Worm (Caenorhabditis elegans) whole organism, L4 larva: ENCODE data around the gene ins-19.
A peak's percentile ranks its signal among the peaks of the same experiment; 100 is the strongest.

Source experiments
- D1046.2 ChIP-seq: fragments of 200-800 bp; sonication (Bioruptor generic); IDR thresholded peaks from 2 replicates; pipeline ENCODE4 v1.3.6; 2022; ENCODE audit warnings: missing genetic modification characterization, missing compliant biosample characterization
- F44E2.7 ChIP-seq: fragments of 200-800 bp; sonication (Bioruptor generic); IDR thresholded peaks from 2 replicates; pipeline ENCODE4 v2.1.2; 2022; ENCODE audit warnings: missing genetic modification characterization, missing compliant biosample characterization
- Y48G9A.11 ChIP-seq: fragments of 200-800 bp; sonication (Bioruptor generic); IDR thresholded peaks from 2 replicates; pipeline ENCODE4 v1.3.6; 2022; ENCODE audit warnings: missing genetic modification reagents, missing genetic modification characterization, missing compliant biosample characterization
- Y5F2A.4 ChIP-seq: fragments of 200-800 bp; sonication (Bioruptor generic); optimal IDR thresholded peaks from 2 replicates; lab custom pipeline; 2018; ENCODE audit warnings: mild to moderate bottlenecking, missing genetic modification characterization, missing compliant biosample characterization
- ZK546.5 ChIP-seq, 2 experiments: sonication (generic microtip); optimal IDR thresholded peaks; 2 replicates each; lab custom pipeline; 2017; ENCODE audit warnings: missing biosample characterization in 2 of 2, missing genetic modification characterization in 2 of 2
- aha-1 ChIP-seq: fragments of 150-350 bp; peaks from one replicate; lab custom pipeline; 2014; ENCODE audit warnings: missing biosample characterization, missing genetic modification characterization
- ama-1 ChIP-seq: fragments of 150-350 bp; optimal IDR thresholded peaks from 2 replicates; lab custom pipeline; 2014; ENCODE audit warnings: inconsistent platforms, mixed read lengths
- ceh-20 ChIP-seq: fragments of 200-800 bp; sonication (Bioruptor generic); IDR thresholded peaks from 2 replicates; pipeline ENCODE4 v1.3.6; 2022; ENCODE audit warnings: missing genetic modification reagents, missing genetic modification characterization, missing compliant biosample characterization
- ceh-62 ChIP-seq: sonication (generic microtip); optimal IDR thresholded peaks from 2 replicates; lab custom pipeline; 2017; ENCODE audit warnings: missing biosample characterization, missing genetic modification characterization
- daf-12 ChIP-seq: fragments of 150-350 bp; optimal IDR thresholded peaks from 2 replicates; lab custom pipeline; 2014; ENCODE audit warnings: missing biosample characterization, missing genetic modification reagents, missing genetic modification characterization
- daf-16 ChIP-seq, 3 experiments: sonication (generic microtip); optimal IDR thresholded peaks; 2 replicates each; lab custom pipeline; 2016 to 2017; ENCODE audit warnings: missing genetic modification characterization in 3 of 3, missing genetic modification reagents in 3 of 3, mild to moderate bottlenecking in 2 of 3, missing compliant biosample characterization in 2 of 3, missing biosample characterization in 1 of 3, moderate library complexity in 1 of 3
- daf-19 ChIP-seq: fragments of 200-800 bp; sonication (Bioruptor generic); conservative IDR thresholded peaks from 2 replicates; pipeline ENCODE4 v1.3.6; 2022; ENCODE audit warnings: missing genetic modification characterization, missing compliant biosample characterization
- daf-8 ChIP-seq: fragments of 200-800 bp; sonication (Bioruptor generic); IDR thresholded peaks from 2 replicates; pipeline ENCODE4 v1.3.6; 2022; ENCODE audit warnings: missing genetic modification characterization, missing compliant biosample characterization
- dmd-8 ChIP-seq: fragments of 200-800 bp; sonication (Bioruptor generic); IDR thresholded peaks from 2 replicates; pipeline ENCODE4 v1.3.6; 2022; ENCODE audit warnings: missing genetic modification characterization, missing compliant biosample characterization
- dpl-1 ChIP-seq: fragments of 150-350 bp; optimal IDR thresholded peaks from 2 replicates; lab custom pipeline; 2014; ENCODE audit warnings: missing biosample characterization, missing genetic modification reagents, missing genetic modification characterization
- dve-1 ChIP-seq: sonication (generic microtip); optimal IDR thresholded peaks from 2 replicates; lab custom pipeline; 2017; ENCODE audit warnings: antibody characterized with exemption, mild to moderate bottlenecking, missing genetic modification characterization, missing compliant biosample characterization; ENCODE audit not compliant: insufficient read depth
- hif-1 ChIP-seq, 2 experiments: sonication (generic microtip); optimal IDR thresholded peaks; 2 replicates each; lab custom pipeline; 2016 to 2017; ENCODE audit warnings: missing compliant biosample characterization in 2 of 2, missing genetic modification characterization in 2 of 2, missing genetic modification reagents in 2 of 2, missing genotype in 2 of 2, mild to moderate bottlenecking in 1 of 2
- hmg-1.1 ChIP-seq: fragments of 200-800 bp; sonication (Bioruptor generic); IDR thresholded peaks from 2 replicates; pipeline ENCODE4 v1.3.6; 2022; ENCODE audit warnings: missing genetic modification reagents, missing genetic modification characterization, missing compliant biosample characterization
- jun-1 ChIP-seq: fragments of 150-350 bp; optimal IDR thresholded peaks from 2 replicates; lab custom pipeline; 2014; ENCODE audit warnings: missing biosample characterization, missing genetic modification reagents, missing genetic modification characterization
- lim-7 ChIP-seq: fragments of 200-800 bp; sonication (Bioruptor generic); IDR thresholded peaks from 2 replicates; pipeline ENCODE4 v1.3.6; 2022; ENCODE audit warnings: missing genetic modification characterization, missing compliant biosample characterization
- lin-1 ChIP-seq: fragments of 200-800 bp; sonication (Bioruptor generic); IDR thresholded peaks from 2 replicates; pipeline ENCODE4 v1.3.6; 2022; ENCODE audit warnings: missing genetic modification reagents, missing genetic modification characterization, missing compliant biosample characterization
- lin-13 ChIP-seq: fragments of 150-350 bp; optimal IDR thresholded peaks from 2 replicates; lab custom pipeline; 2014; ENCODE audit warnings: missing biosample characterization, missing genetic modification reagents, missing genetic modification characterization
- lsy-2 ChIP-seq, 2 experiments: fragments of 150-350 bp in 1 of 2; sonication (generic microtip) in 1 of 2; optimal IDR thresholded peaks; 2 replicates each; lab custom pipeline; 2014 to 2017; ENCODE audit warnings: missing biosample characterization in 2 of 2, missing genetic modification characterization in 2 of 2
- madf-5 ChIP-seq, 2 experiments: fragments of 200-800 bp; sonication (Bioruptor generic); IDR thresholded peaks; 2 replicates each; pipeline ENCODE4 v1.3.6; 2022; ENCODE audit warnings: missing compliant biosample characterization in 2 of 2, missing genetic modification characterization in 2 of 2
- madf-9 ChIP-seq: fragments of 200-800 bp; sonication (Bioruptor generic); conservative IDR thresholded peaks from 2 replicates; pipeline ENCODE4 v1.3.6; 2022; ENCODE audit warnings: missing genetic modification reagents, missing genetic modification characterization, missing compliant biosample characterization
- mdl-1 ChIP-seq, 2 experiments: fragments of 150-350 bp in 1 of 2; sonication (generic microtip) in 1 of 2; optimal IDR thresholded peaks; 2 replicates each; lab custom pipeline; 2014 to 2017; ENCODE audit warnings: missing biosample characterization in 2 of 2, missing genetic modification characterization in 2 of 2
- mdt-29 ChIP-seq: fragments of 200-800 bp; sonication (Bioruptor generic); IDR thresholded peaks from 2 replicates; pipeline ENCODE4 v1.3.6; 2022; ENCODE audit warnings: missing genetic modification reagents, missing genetic modification characterization, missing compliant biosample characterization
- mep-1 ChIP-seq: fragments of 150-350 bp; sonication (generic microtip); optimal IDR thresholded peaks from 3 replicates; lab custom pipeline; 2014; ENCODE audit warnings: missing biosample characterization, missing genetic modification characterization
- mes-2 ChIP-seq: sonication (generic microtip); optimal IDR thresholded peaks from 2 replicates; lab custom pipeline; 2016; ENCODE audit warnings: missing genotype, mild to moderate bottlenecking, missing genetic modification characterization, missing compliant biosample characterization; ENCODE audit not compliant: poor library complexity, severe bottlenecking
- nhr-237 ChIP-seq: sonication (generic microtip); optimal IDR thresholded peaks from 2 replicates; lab custom pipeline; 2017; ENCODE audit warnings: missing biosample characterization, missing genetic modification characterization
- nhr-28 ChIP-seq: fragments of 150-350 bp; optimal IDR thresholded peaks from 2 replicates; lab custom pipeline; 2014; ENCODE audit warnings: missing biosample characterization, missing genetic modification characterization
- nhr-41 ChIP-seq: fragments of 200-800 bp; sonication (Bioruptor generic); IDR thresholded peaks from 2 replicates; pipeline ENCODE4 v1.3.6; 2022; ENCODE audit warnings: missing genetic modification reagents, missing genetic modification characterization, missing compliant biosample characterization
- pha-4 ChIP-seq, 2 experiments: fragments of 150-350 bp in 1 of 2; fragments of 200-800 bp in 1 of 2; sonication (Bioruptor generic) in 1 of 2; IDR thresholded peaks in 1 of 2; optimal IDR thresholded peaks in 1 of 2; 2 replicates each; pipeline versions ENCODE4 v1.3.6 to Lab custom; 2014 to 2022; ENCODE audit warnings: missing genetic modification characterization in 2 of 2, missing genetic modification reagents in 2 of 2, missing biosample characterization in 1 of 2, missing compliant biosample characterization in 1 of 2
- php-3 ChIP-seq: fragments of 200-800 bp; sonication (Bioruptor generic); IDR thresholded peaks from 2 replicates; pipeline ENCODE4 v1.3.6; 2022; ENCODE audit warnings: missing genetic modification reagents, missing genetic modification characterization, missing compliant biosample characterization
- sdz-12 ChIP-seq: fragments of 200-800 bp; sonication (Bioruptor generic); optimal IDR thresholded peaks from 2 replicates; lab custom pipeline; 2018; ENCODE audit warnings: mild to moderate bottlenecking, missing genetic modification characterization, missing compliant biosample characterization
- set-16 ChIP-seq: fragments of 200-800 bp; sonication (Bioruptor generic); IDR thresholded peaks from 2 replicates; pipeline ENCODE4 v1.3.6; 2022; ENCODE audit warnings: missing genetic modification reagents, missing genetic modification characterization, missing compliant biosample characterization
- snpc-4 ChIP-seq: fragments of 150-350 bp; optimal IDR thresholded peaks from 2 replicates; lab custom pipeline; 2014; ENCODE audit warnings: missing biosample characterization, missing genetic modification characterization
- unc-130 ChIP-seq: sonication (generic microtip); optimal IDR thresholded peaks from 2 replicates; lab custom pipeline; 2016; ENCODE audit warnings: missing genetic modification reagents, missing genetic modification characterization, missing compliant biosample characterization
- unc-39 ChIP-seq: sonication (generic microtip); optimal IDR thresholded peaks from 2 replicates; lab custom pipeline; 2017; ENCODE audit warnings: missing biosample characterization, missing genetic modification characterization
- unc-62 ChIP-seq, 3 experiments: fragments of 150-350 bp in 1 of 3; sonication (generic microtip); optimal IDR thresholded peaks in 2 of 3; peaks in 1 of 3; 1 replicate in 1 of 3; 2 replicates in 2 of 3; lab custom pipeline; 2014 to 2017; ENCODE audit warnings: missing biosample characterization in 3 of 3, missing genetic modification characterization in 3 of 3, missing genetic modification reagents in 3 of 3, missing genotype in 1 of 3
- zag-1 ChIP-seq: fragments of 150-350 bp; optimal IDR thresholded peaks from 2 replicates; lab custom pipeline; 2014; ENCODE audit warnings: missing biosample characterization, missing genetic modification characterization
- zfp-3 ChIP-seq: fragments of 200-800 bp; sonication (Bioruptor generic); conservative IDR thresholded peaks from 2 replicates; pipeline ENCODE4 v1.3.6; 2022; ENCODE audit warnings: missing genetic modification reagents, missing genetic modification characterization, missing compliant biosample characterization
- zip-11 ChIP-seq: fragments of 200-800 bp; sonication (Bioruptor generic); IDR thresholded peaks from 2 replicates; pipeline ENCODE4 v1.3.6; 2022; ENCODE audit warnings: missing genetic modification characterization, missing compliant biosample characterization
- zip-2 ChIP-seq: fragments of 150-350 bp; optimal IDR thresholded peaks from 2 replicates; lab custom pipeline; 2014; ENCODE audit warnings: missing biosample characterization, missing genetic modification characterization

ins-19 gene

ce11 chrII:3113934-3114333 is 12.3 kb downstream of the ins-19 start, which contains the start of gene clec-123:
Gene clec-123 (plus strand): TSS chrII:3114234.
- TF ChIP-seq pha-4 (GFP tag; IDR thresholded peaks at IDR 0.05; lab: Robert Waterston, UW): no peak
- no peak for TF ChIP-seq pha-4 (tag; optimal IDR thresholded peaks at IDR 0.05; lab: Kevin White, UChicago)
- TF ChIP-seq jun-1 (tag; lab: Kevin White, UChicago): no peak
- TF ChIP-seq F44E2.7 (GFP tag; lab: Robert Waterston, UW): no peak
- no peak for TF ChIP-seq php-3 (GFP tag; lab: Robert Waterston, UW)
- TF ChIP-seq daf-12 (tag; lab: Kevin White, UChicago): no peak
- TF ChIP-seq daf-16 (GFP tag; optimal IDR thresholded peaks at IDR 0.05; lab: Kevin White, UChicago): no peak
- no peak for TF ChIP-seq daf-16 (tag; optimal IDR thresholded peaks at IDR 0.05; lab: Kevin White, UChicago)
- TF ChIP-seq lin-13: no peak
- TF ChIP-seq ceh-62: no peak
- no peak for TF ChIP-seq daf-8 (GFP tag; lab: Robert Waterston, UW)
- TF ChIP-seq dmd-8: no peak
- TF ChIP-seq madf-9 (GFP tag; lab: Robert Waterston, UW): no peak
- no peak for TF ChIP-seq nhr-28 (tag; lab: Kevin White, UChicago)
- no peak for TF ChIP-seq dpl-1 (GFP tag; lab: Kevin White, UChicago)
- no peak for TF ChIP-seq madf-5 (GFP tag; IDR thresholded peaks at IDR 0.05; lab: Robert Waterston, UW)
- TF ChIP-seq zag-1 (tag; lab: Kevin White, UChicago): no peak
- TF ChIP-seq ama-1: no peak
- TF ChIP-seq zip-2 (tag; lab: Kevin White, UChicago): no peak

DNA sequence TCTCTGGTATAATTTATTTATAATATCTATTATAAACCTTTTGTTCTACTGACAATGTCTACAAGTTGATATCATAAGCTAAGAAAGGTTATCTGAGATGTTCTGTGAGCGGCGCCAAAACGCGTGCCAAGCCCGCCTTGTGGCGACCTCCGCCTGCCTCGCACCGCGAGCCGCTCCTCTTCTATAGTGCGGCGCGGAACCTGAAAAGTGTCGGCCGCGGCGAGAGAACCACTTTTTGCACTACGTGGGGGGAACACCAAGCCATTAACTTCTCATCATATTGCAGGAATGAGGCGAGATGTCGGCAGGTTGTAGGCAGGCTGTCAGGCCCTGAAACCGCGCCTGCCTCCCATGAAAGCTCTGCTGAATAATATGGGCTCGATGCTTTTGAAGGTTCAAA is 13.0 kb downstream of the ins-19 start:
- TF ChIP-seq snpc-4: peak; percentile 53
- peak; percentile 88 for TF ChIP-seq set-16 (GFP tag; lab: Robert Waterston, UW)
- TF ChIP-seq pha-4 (GFP tag; IDR thresholded peaks at IDR 0.05; lab: Robert Waterston, UW): peak; percentile 22; the same call in 1 of the 2 replicates
- no peak for TF ChIP-seq pha-4 (tag; optimal IDR thresholded peaks at IDR 0.05; lab: Kevin White, UChicago)
- no peak for TF ChIP-seq lin-13

ce11 chrII:3112313-3112712 is 13.9 kb downstream of the ins-19 start, which contains the start of gene Y25C1A.2:
Gene Y25C1A.2 (plus strand): TSS chrII:3112613.
- TF ChIP-seq unc-130 (GFP tag; lab: Kevin White, UChicago) (no peak), zfp-3 (GFP tag; lab: Robert Waterston, UW) (no peak), lin-13 (no peak), lim-7 (GFP tag; lab: Robert Waterston, UW) (no peak), nhr-41 (GFP tag; lab: Robert Waterston, UW) (no peak), Y48G9A.11 (GFP tag; lab: Robert Waterston, UW) (no peak), daf-16 (GFP tag; optimal IDR thresholded peaks at IDR 0.05; lab: Kevin White, UChicago) (no peak), daf-16 (tag; optimal IDR thresholded peaks at IDR 0.05; lab: Kevin White, UChicago) (no peak), mep-1 (no peak), zip-11 (GFP tag; lab: Robert Waterston, UW) (no peak), daf-19 (no peak), mdl-1 (tag; optimal IDR thresholded peaks at IDR 0.05; lab: Kevin White, UChicago) (no peak), lsy-2 (tag; optimal IDR thresholded peaks at IDR 0.05; lab: Kevin White, UChicago) (no peak), D1046.2 (no peak)

DNA sequence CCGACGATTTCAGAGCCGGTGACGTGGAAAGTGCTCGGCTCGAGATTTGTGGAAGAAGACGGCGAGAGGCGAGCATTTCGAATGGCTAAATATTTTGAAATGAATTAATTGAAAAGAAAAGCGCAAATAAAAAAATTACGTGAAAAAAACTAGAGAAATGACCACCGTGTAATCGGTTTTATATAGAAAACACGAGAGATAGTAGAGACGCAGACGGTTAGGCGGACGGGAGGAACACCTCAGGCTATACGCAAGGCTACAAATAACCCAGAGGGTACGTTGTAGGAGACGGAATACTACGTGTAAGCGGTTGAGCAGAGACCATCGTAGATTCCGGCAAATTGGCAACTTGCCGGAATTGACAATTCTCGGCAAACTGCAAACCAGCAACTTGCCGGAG is 15.1 kb downstream of the ins-19 start, which contains the start of gene Y25C1A.13:
TSS of gene Y25C1A.13 (minus strand) at position 101 of the 400 bp plus-strand sequence.
- peak; percentile 53 for TF ChIP-seq mes-2 (tag; lab: Kevin White, UChicago)
- no peak for TF ChIP-seq Y48G9A.11 (GFP tag; lab: Robert Waterston, UW)
- no peak for TF ChIP-seq ZK546.5 (tag; optimal IDR thresholded peaks at IDR 0.05; lab: Kevin White, UChicago)
- no peak for TF ChIP-seq daf-19
- no peak for TF ChIP-seq sdz-12 (GFP tag; lab: Kevin White, UChicago)
- no peak for TF ChIP-seq nhr-237
- no peak for TF ChIP-seq daf-16 (GFP tag; optimal IDR thresholded peaks at IDR 0.05; lab: Kevin White, UChicago)
- peak; percentile 9 for TF ChIP-seq daf-16 (tag; optimal IDR thresholded peaks at IDR 0.05; lab: Kevin White, UChicago)
- TF ChIP-seq mdt-29: no peak
- no peak for TF ChIP-seq aha-1 (tag; lab: Kevin White, UChicago)
- peak; percentile 6 for TF ChIP-seq dve-1 (tag; lab: Kevin White, UChicago)
- no peak for TF ChIP-seq nhr-28 (tag; lab: Kevin White, UChicago)
- no peak for TF ChIP-seq ceh-20 (GFP tag; lab: Robert Waterston, UW)
- TF ChIP-seq hmg-1.1 (GFP tag; lab: Robert Waterston, UW): 0 out of 2 replicates have a peak, but pooled peaks have one; percentile 40
- no peak for TF ChIP-seq Y5F2A.4 (GFP tag; lab: Kevin White, UChicago)
- TF ChIP-seq hif-1 (tag; optimal IDR thresholded peaks at IDR 0.05; lab: Kevin White, UChicago): no peak
- no peak for TF ChIP-seq unc-62 (GFP tag; optimal IDR thresholded peaks at IDR 0.05 in 1 of 2; lab: Kevin White, UChicago)
- no peak for TF ChIP-seq unc-62 (tag; optimal IDR thresholded peaks at IDR 0.05; lab: Kevin White, UChicago)
- no peak for TF ChIP-seq lim-7 (GFP tag; lab: Robert Waterston, UW)
- no peak for TF ChIP-seq lin-1 (GFP tag; lab: Robert Waterston, UW)
- no peak for TF ChIP-seq unc-39 (tag; lab: Kevin White, UChicago)
